Fruit fly (Drosophila melanogaster): ENCODE measurements around the gene CG17104.

DNA sequence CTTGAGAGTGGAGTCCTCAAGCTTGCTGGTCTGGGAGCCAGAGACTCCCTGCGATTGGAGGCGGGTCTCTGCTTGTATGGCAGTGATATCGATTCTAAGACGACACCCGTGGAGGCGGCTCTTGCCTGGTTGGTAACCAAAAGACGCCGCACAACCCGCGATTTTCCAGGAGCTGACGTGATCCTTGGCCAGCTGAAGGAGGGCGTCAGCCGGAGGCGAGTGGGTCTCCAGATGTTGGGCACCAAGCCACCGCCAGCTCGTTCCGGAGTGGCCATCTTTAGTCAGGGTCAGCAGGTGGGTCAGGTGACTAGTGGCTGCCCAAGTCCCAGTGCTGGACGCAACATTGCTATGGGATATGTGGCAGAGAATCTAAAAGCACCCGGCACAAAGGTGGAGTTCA, 27.4 kb downstream of the CG17104 start:
- TF ChIP-seq CG14655 (GFP tag; optimal IDR thresholded peaks at IDR 0.05) (no peak), Snoo (tag; optimal IDR thresholded peaks at IDR 0.05) (no peak), gl (tag; optimal IDR thresholded peaks at IDR 0.05) (no peak), CG10348 (GFP tag; IDR thresholded peaks at IDR 0.05) (no peak), CG12605 (GFP tag; IDR thresholded peaks at IDR 0.05) (no peak), CG34367 (tag; optimal IDR thresholded peaks at IDR 0.05) (no peak), CG8159 (tag; optimal IDR thresholded peaks at IDR 0.05) (no peak), Pif1B (GFP tag; optimal IDR thresholded peaks at IDR 0.05) (no peak), rn (GFP tag; IDR thresholded peaks at IDR 0.05) (no peak), Ets98B (GFP tag; IDR thresholded peaks at IDR 0.05) (no peak)
